Fruit fly (Drosophila melanogaster) whole organism, wandering third instar larva: ENCODE data around the gene CG1074.

Experiments
- Abd-B ChIP-seq: fragments of >200 bp; optimal IDR thresholded peaks from 2 replicates; lab custom pipeline; 2017; ENCODE audit warnings: missing biosample characterization, missing genetic modification characterization
- CG32264 ChIP-seq: fragments of 200-800 bp; sonication (Bioruptor generic); optimal IDR thresholded peaks from 2 replicates; lab custom pipeline; 2016; ENCODE audit warnings: missing biosample characterization, missing genetic modification characterization
- CG9705 ChIP-seq: fragments of 200-800 bp; sonication (Bioruptor generic); optimal IDR thresholded peaks from 2 replicates; lab custom pipeline; 2018; ENCODE audit warnings: missing biosample characterization, mild to moderate bottlenecking, missing genetic modification characterization
- CrebA ChIP-seq: fragments of 200-800 bp; sonication (Bioruptor generic); optimal IDR thresholded peaks from 2 replicates; lab custom pipeline; 2016; ENCODE audit warnings: missing biosample characterization, mild to moderate bottlenecking, missing genetic modification characterization, borderline replicate concordance
- Dfd ChIP-seq: fragments of >200 bp; optimal IDR thresholded peaks from 2 replicates; lab custom pipeline; 2017; ENCODE audit warnings: missing biosample characterization, missing genetic modification characterization
- Dif ChIP-seq: fragments of 200-275, 200-300 bp; sonication (Bioruptor generic); optimal IDR thresholded peaks from 2 replicates; lab custom pipeline; 2018; ENCODE audit warnings: missing biosample characterization, missing genetic modification characterization; ENCODE audit not compliant: partially characterized antibody
- HLH106 ChIP-seq: fragments of 200-800 bp; optimal IDR thresholded peaks from 3 replicates; lab custom pipeline; 2019; ENCODE audit warnings: missing biosample characterization, mild to moderate bottlenecking, missing genetic modification characterization, moderate library complexity
- Hnf4 ChIP-seq: fragments of 200-800 bp; sonication (Bioruptor generic); optimal IDR thresholded peaks from 2 replicates; lab custom pipeline; 2016; ENCODE audit warnings: missing biosample characterization, mild to moderate bottlenecking, missing genetic modification characterization
- Hr78 ChIP-seq: fragments of >200 bp; optimal IDR thresholded peaks from 2 replicates; lab custom pipeline; 2017; ENCODE audit warnings: missing biosample characterization, missing genetic modification characterization
- Hr83 ChIP-seq: fragments of 200-300 bp; sonication (Bioruptor generic); optimal IDR thresholded peaks from 2 replicates; lab custom pipeline; 2016; ENCODE audit warnings: missing biosample characterization, mild to moderate bottlenecking, missing genetic modification characterization, moderate library complexity; ENCODE audit not compliant: poor library complexity, severe bottlenecking
- Jra ChIP-seq: sonication (Bioruptor generic); optimal IDR thresholded peaks from 2 replicates; lab custom pipeline; 2016; ENCODE audit warnings: missing biosample characterization, missing genetic modification characterization
- Myc ChIP-seq: fragments of >200 bp; optimal IDR thresholded peaks from 2 replicates; lab custom pipeline; 2017
- N ChIP-seq: fragments of >200 bp; optimal IDR thresholded peaks from 2 replicates; lab custom pipeline; 2018; ENCODE audit warnings: missing biosample characterization, missing external identifiers, missing genetic modification characterization
- OdsH ChIP-seq: fragments of 200-800 bp; sonication (Bioruptor generic); optimal IDR thresholded peaks from 2 replicates; lab custom pipeline; 2016; ENCODE audit warnings: missing biosample characterization, mild to moderate bottlenecking, missing genetic modification characterization
- Rel ChIP-seq, 2 experiments: fragments of 200-800 bp; sonication (Bioruptor generic) in 1 of 2; optimal IDR thresholded peaks; 2 replicates in 1 of 2; 3 replicates in 1 of 2; lab custom pipeline; 2016 to 2019; ENCODE audit warnings: mild to moderate bottlenecking in 2 of 2, missing biosample characterization in 2 of 2, missing genetic modification characterization in 2 of 2, moderate library complexity in 1 of 2
- Sp1 ChIP-seq: fragments of 200-800 bp; sonication (Bioruptor generic); optimal IDR thresholded peaks from 3 replicates; lab custom pipeline; 2019; ENCODE audit warnings: missing biosample characterization, mild to moderate bottlenecking, missing genetic modification characterization, moderate library complexity
- Vsx2 ChIP-seq: fragments of 200-300, 225-300 bp; sonication (Bioruptor generic); optimal IDR thresholded peaks from 2 replicates; lab custom pipeline; 2018; ENCODE audit warnings: missing biosample characterization, missing genetic modification characterization; ENCODE audit not compliant: partially characterized antibody
- br ChIP-seq: fragments of 200-800 bp; sonication (Bioruptor generic); optimal IDR thresholded peaks from 2 replicates; lab custom pipeline; 2016; ENCODE audit warnings: missing biosample characterization, missing genetic modification characterization
- brk ChIP-seq: fragments of 200-800 bp; sonication (Bioruptor generic); optimal IDR thresholded peaks from 2 replicates; lab custom pipeline; 2016; ENCODE audit warnings: missing biosample characterization, mild to moderate bottlenecking, missing genetic modification characterization
- dl ChIP-seq, 2 experiments: fragments of 175-275, 200-275 bp in 1 of 2; fragments of 200-275 bp in 1 of 2; sonication (Bioruptor generic); optimal IDR thresholded peaks; lab custom pipeline; 2018; ENCODE audit warnings: mild to moderate bottlenecking in 2 of 2, missing biosample characterization in 2 of 2, missing genetic modification characterization in 2 of 2, moderate library complexity in 2 of 2; ENCODE audit not compliant: partially characterized antibody in 2 of 2, insufficient read depth in 1 of 2
- dmrt93B ChIP-seq: fragments of 200-800 bp; sonication (Bioruptor generic); optimal IDR thresholded peaks from 2 replicates; lab custom pipeline; 2018; ENCODE audit warnings: missing biosample characterization, mild to moderate bottlenecking, missing genetic modification characterization
- ey ChIP-seq: fragments of 200-800 bp; sonication (Bioruptor generic); optimal IDR thresholded peaks from 2 replicates; lab custom pipeline; 2016; ENCODE audit warnings: missing biosample characterization, missing genetic modification characterization
- foxo ChIP-seq, 2 experiments: fragments of 200-800 bp; sonication (Bioruptor generic); optimal IDR thresholded peaks; 2 replicates in 1 of 2; 3 replicates in 1 of 2; lab custom pipeline; 2016 to 2017; ENCODE audit warnings: missing biosample characterization in 2 of 2, missing genetic modification characterization in 2 of 2
- fru ChIP-seq: fragments of 200-800 bp; sonication (Bioruptor generic); optimal IDR thresholded peaks from 3 replicates; lab custom pipeline; 2016; ENCODE audit warnings: missing biosample characterization, mild to moderate bottlenecking, missing genetic modification characterization
- h ChIP-seq: fragments of 200-800 bp; sonication (Bioruptor generic); optimal IDR thresholded peaks from 3 replicates; lab custom pipeline; 2016; ENCODE audit warnings: missing biosample characterization, mild to moderate bottlenecking, missing genetic modification characterization
- jim ChIP-seq: fragments of 175-275, 200-325 bp; sonication (Bioruptor generic); optimal IDR thresholded peaks from 2 replicates; lab custom pipeline; 2016; ENCODE audit warnings: missing biosample characterization, mild to moderate bottlenecking, missing genetic modification characterization
- lola ChIP-seq: fragments of >200 bp; optimal IDR thresholded peaks from 2 replicates; lab custom pipeline; 2017; ENCODE audit warnings: missing biosample characterization, missing genetic modification characterization
- pan ChIP-seq: fragments of >200 bp; optimal IDR thresholded peaks from 2 replicates; lab custom pipeline; 2017
- psq ChIP-seq: fragments of 200-800 bp; sonication (Bioruptor generic); optimal IDR thresholded peaks from 3 replicates; lab custom pipeline; 2017; ENCODE audit warnings: missing biosample characterization, mild to moderate bottlenecking, missing genetic modification characterization, moderate library complexity
- rgr ChIP-seq: fragments of 200-800 bp; sonication (Bioruptor generic); optimal IDR thresholded peaks from 3 replicates; lab custom pipeline; 2016; ENCODE audit warnings: missing biosample characterization, mild to moderate bottlenecking, missing genetic modification characterization
- sage ChIP-seq: fragments of 200-800 bp; sonication (Bioruptor generic); optimal IDR thresholded peaks from 2 replicates; lab custom pipeline; 2016; ENCODE audit warnings: missing biosample characterization, mild to moderate bottlenecking, missing genetic modification characterization
- sv ChIP-seq: fragments of 200-800 bp; sonication (Bioruptor generic); optimal IDR thresholded peaks from 3 replicates; lab custom pipeline; 2016; ENCODE audit warnings: missing biosample characterization, missing genetic modification characterization
- tai ChIP-seq: sonication (Bioruptor generic); optimal IDR thresholded peaks from 2 replicates; lab custom pipeline; 2016; ENCODE audit warnings: missing biosample characterization, missing genetic modification characterization
- woc ChIP-seq: sonication (Bioruptor generic); optimal IDR thresholded peaks from 2 replicates; lab custom pipeline; 2016; ENCODE audit warnings: missing biosample characterization, mild to moderate bottlenecking, missing genetic modification characterization

CG1074 gene

dm6 chr3R:4433441-4434077 is at the start of gene CG1074, which contains the start of gene eIF3a:
Gene CG1074, plus strand, starts transcription at chr3R:4433965.
Gene eIF3a, minus strand, starts transcription at chr3R:4433895.
- TF ChIP-seq Dif = peak; percentile 47
- TF ChIP-seq Hr83 (GFP tag; lab: Kevin White, UChicago) = peak; percentile 98
- no peak for TF ChIP-seq jim (GFP tag; lab: Kevin White, UChicago)
- TF ChIP-seq CG9705 (GFP tag; lab: Kevin White, UChicago) = peak; percentile 49
- TF ChIP-seq Abd-B (GFP tag; lab: Kevin White, UChicago) = no peak
- TF ChIP-seq h = peak; percentile 81
- TF ChIP-seq foxo (GFP tag; optimal IDR thresholded peaks at IDR 0.05; lab: Kevin White, UChicago) = peak in 1 of 2 experiments; percentile 12
- peak; percentile 74 for TF ChIP-seq OdsH (GFP tag; lab: Kevin White, UChicago)
- peak; percentile 80 for TF ChIP-seq rgr (GFP tag; lab: Kevin White, UChicago)
- TF ChIP-seq HLH106 (tag; lab: Kevin White, UChicago) = peak; percentile 61
- TF ChIP-seq Rel (GFP tag; optimal IDR thresholded peaks at IDR 0.05; lab: Kevin White, UChicago) = no peak
- peak; percentile 47 for TF ChIP-seq Rel (tag; optimal IDR thresholded peaks at IDR 0.05; lab: Kevin White, UChicago)
- TF ChIP-seq psq (GFP tag; lab: Kevin White, UChicago) = peak; percentile 43
- TF ChIP-seq Sp1 (GFP tag; lab: Kevin White, UChicago) = peak; percentile 73
- peak; percentile 78 for TF ChIP-seq Myc (lab: Kevin White, UChicago)
- TF ChIP-seq ey = peak; percentile 51
- TF ChIP-seq CrebA (GFP tag; lab: Kevin White, UChicago) = no peak
- no peak for TF ChIP-seq dl (GFP tag; optimal IDR thresholded peaks at IDR 0.05; lab: Kevin White, UChicago; ENCODE audit: insufficient read depth in 1 of 2, partially characterized antibody in 2 of 2)

dm6 chr3R:4387490-4387889 is 46.3 kb upstream of the CG1074 start, which contains the start of gene tub:
Gene tub, plus strand, starts transcription at chr3R:4387742.
- TF ChIP-seq Sp1 (GFP tag; lab: Kevin White, UChicago) (peak; percentile 41), CrebA (GFP tag; lab: Kevin White, UChicago) (no peak), fru (no peak), foxo (GFP tag; optimal IDR thresholded peaks at IDR 0.05; lab: Kevin White, UChicago) (peak in 1 of 2 experiments; percentile 44), brk (GFP tag; lab: Kevin White, UChicago) (no peak), tai (GFP tag; lab: Kevin White, UChicago) (no peak), dl (GFP tag; optimal IDR thresholded peaks at IDR 0.05; lab: Kevin White, UChicago; ENCODE audit: insufficient read depth in 1 of 2, partially characterized antibody in 2 of 2) (no peak), Abd-B (GFP tag; lab: Kevin White, UChicago) (no peak), jim (GFP tag; lab: Kevin White, UChicago) (no peak), ey (no peak), CG32264 (GFP tag; lab: Kevin White, UChicago) (no peak), HLH106 (tag; lab: Kevin White, UChicago) (peak; percentile 59), psq (GFP tag; lab: Kevin White, UChicago) (peak; percentile 23), Dif (no peak), Hr78 (GFP tag; lab: Kevin White, UChicago) (no peak), Rel (GFP tag; optimal IDR thresholded peaks at IDR 0.05; lab: Kevin White, UChicago) (no peak), Rel (tag; optimal IDR thresholded peaks at IDR 0.05; lab: Kevin White, UChicago) (peak; percentile 90), Dfd (GFP tag; lab: Kevin White, UChicago) (no peak), woc (GFP tag; lab: Kevin White, UChicago) (no peak), sage (no peak), Hnf4 (GFP tag; lab: Kevin White, UChicago) (peak; percentile 51), CG9705 (GFP tag; lab: Kevin White, UChicago) (no peak), br (GFP tag; lab: Kevin White, UChicago) (no peak), Hr83 (GFP tag; lab: Kevin White, UChicago) (peak; percentile 7), Myc (lab: Kevin White, UChicago) (peak; percentile 25), Vsx2 (GFP tag; lab: Kevin White, UChicago) (no peak), lola (GFP tag; lab: Kevin White, UChicago) (no peak), h (no peak), N (GFP tag; lab: Kevin White, UChicago) (no peak), Jra (no peak), rgr (GFP tag; lab: Kevin White, UChicago) (peak; percentile 35), dmrt93B (GFP tag; lab: Kevin White, UChicago) (no peak)

- TF ChIP-seq jim (GFP tag; lab: Kevin White, UChicago) (no peak), h (no peak), Myc (lab: Kevin White, UChicago) (peak; percentile 67), Hr83 (GFP tag; lab: Kevin White, UChicago) (peak; percentile 63), pan (no peak), lola (GFP tag; lab: Kevin White, UChicago) (no peak), Jra (no peak), N (GFP tag; lab: Kevin White, UChicago) (no peak), Rel (GFP tag; optimal IDR thresholded peaks at IDR 0.05; lab: Kevin White, UChicago) (no peak), Rel (tag; optimal IDR thresholded peaks at IDR 0.05; lab: Kevin White, UChicago) (peak; percentile 21), dmrt93B (GFP tag; lab: Kevin White, UChicago) (no peak), sv (GFP tag; lab: Kevin White, UChicago) (no peak)
These were observed 43.6 kb upstream of the CG1074 start, which contains the start of gene CG14646 for dm6 chr3R:4390133-4390532. Gene CG14646, plus strand, starts transcription at chr3R:4390366.
